Worm (Caenorhabditis elegans) whole organism, late embryonic: Measurements from ENCODE around the gene col-161.

Experiments
- K02D7.2 ChIP-seq: sonication (generic microtip); optimal IDR thresholded peaks from 2 replicates; lab custom pipeline; 2017; ENCODE audit warnings: mild to moderate bottlenecking, missing genetic modification characterization, missing compliant biosample characterization
- ahr-1 ChIP-seq: sonication (generic microtip); optimal IDR thresholded peaks from 2 replicates; lab custom pipeline; 2016; ENCODE audit warnings: missing genetic modification characterization, missing compliant biosample characterization
- ama-1 ChIP-seq: fragments of 150-350 bp; optimal IDR thresholded peaks from 2 replicates; lab custom pipeline; 2014
- ceh-14 ChIP-seq: sonication (generic microtip); optimal IDR thresholded peaks from 2 replicates; lab custom pipeline; 2016; ENCODE audit warnings: missing genotype, missing genetic modification characterization, missing compliant biosample characterization
- ceh-19 ChIP-seq: fragments of 200-800 bp; sonication (Bioruptor generic); optimal IDR thresholded peaks from 2 replicates; lab custom pipeline; 2018; ENCODE audit warnings: mild to moderate bottlenecking, missing genetic modification characterization, missing compliant biosample characterization
- hlh-6 ChIP-seq: sonication (generic microtip); optimal IDR thresholded peaks from 2 replicates; lab custom pipeline; 2016; ENCODE audit warnings: missing genotype, missing genetic modification characterization, missing compliant biosample characterization
- mec-3 ChIP-seq: sonication (generic microtip); optimal IDR thresholded peaks from 2 replicates; lab custom pipeline; 2016; ENCODE audit warnings: borderline replicate concordance, missing genetic modification characterization, missing compliant biosample characterization
- nfya-1 ChIP-seq: sonication (generic microtip); optimal IDR thresholded peaks from 2 replicates; lab custom pipeline; 2017; ENCODE audit warnings: missing genetic modification characterization, mild to moderate bottlenecking, missing compliant biosample characterization, antibody characterized with exemption, moderate library complexity
- nhr-11 ChIP-seq: fragments of 150-350 bp; optimal IDR thresholded peaks from 2 replicates; lab custom pipeline; 2014; ENCODE audit warnings: missing biosample characterization, missing genetic modification characterization
- pat-9 ChIP-seq: fragments of 200-800 bp; sonication (Bioruptor generic); optimal IDR thresholded peaks from 2 replicates; lab custom pipeline; 2018; ENCODE audit warnings: mild to moderate bottlenecking, missing genetic modification characterization, moderate library complexity, missing compliant biosample characterization
- tbx-2 ChIP-seq: sonication (generic microtip); optimal IDR thresholded peaks from 2 replicates; lab custom pipeline; 2016; ENCODE audit warnings: missing genetic modification characterization, missing compliant biosample characterization
- ttx-3 ChIP-seq: sonication (generic microtip); optimal IDR thresholded peaks from 2 replicates; lab custom pipeline; 2016; ENCODE audit warnings: missing genetic modification reagents, missing genetic modification characterization, missing compliant biosample characterization

ce11 chrV:13364227-13364626 lies 46.4 kb upstream of the col-161 start:
- TF ChIP-seq ceh-19 (GFP tag; lab: Kevin White, UChicago) (no peak), hlh-6 (no peak), tbx-2 (no peak), nhr-11 (tag; lab: Kevin White, UChicago) (no peak), nfya-1 (no peak), ahr-1 (tag; lab: Kevin White, UChicago) (no peak), K02D7.2 (tag; lab: Kevin White, UChicago) (no peak), mec-3 (tag; lab: Kevin White, UChicago) (no peak), ama-1 (lab: Kevin White, UChicago) (no peak), pat-9 (tag; lab: Kevin White, UChicago) (no peak), ceh-14 (tag; lab: Kevin White, UChicago) (no peak), ttx-3 (tag; lab: Kevin White, UChicago) (no peak)
